Fruit fly (Drosophila melanogaster): ENCODE data around the gene smg.

smg gene

DNA sequence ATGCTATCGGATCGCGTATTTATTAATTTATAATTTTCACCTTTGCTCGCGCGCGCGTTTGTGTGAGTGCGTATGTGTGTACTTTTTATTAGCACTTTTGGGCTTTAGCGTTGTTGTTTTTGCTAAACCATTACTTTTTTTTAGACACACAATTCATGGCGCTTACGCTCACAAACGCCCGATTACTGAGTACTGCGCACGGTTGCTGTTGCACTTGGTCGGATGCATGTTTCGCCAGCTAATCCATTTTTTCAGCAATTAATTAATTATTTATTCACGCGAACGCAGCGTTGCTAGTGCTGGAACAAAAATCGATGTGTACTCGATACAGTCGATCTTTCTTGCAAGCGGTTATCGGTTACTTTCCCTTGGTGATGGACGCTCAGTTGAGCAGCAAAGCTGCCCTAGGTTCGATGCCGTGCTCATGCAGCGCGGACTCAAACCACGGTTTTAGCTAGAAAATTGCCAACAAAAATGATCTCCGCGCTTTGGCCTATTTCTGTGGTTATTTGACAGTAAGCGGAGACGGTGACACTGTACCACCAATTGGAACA lies at the start of gene smg, which contains the start of gene CG5087:
smg (minus strand) TSS at position 304 of the 554 bp plus-strand sequence.
CG5087 (plus strand) TSS at position 499 of the 554 bp plus-strand sequence.
- TF ChIP-seq Hr83 (GFP tag; optimal IDR thresholded peaks at IDR 0.05; ENCODE audit: poor library complexity, severe bottlenecking) (peak; percentile 37), Myc (optimal IDR thresholded peaks at IDR 0.05) (peak; percentile 74), Rel (GFP tag; optimal IDR thresholded peaks at IDR 0.05) (no peak), Rel (tag; optimal IDR thresholded peaks at IDR 0.05) (peak; percentile 66), dsf (GFP tag; optimal IDR thresholded peaks at IDR 0.05; ENCODE audit: borderline replicate concordance) (no peak), GATAd (GFP tag; optimal IDR thresholded peaks at IDR 0.05) (no peak), rgr (GFP tag; optimal IDR thresholded peaks at IDR 0.05) (peak; percentile 31), HLH106 (tag; optimal IDR thresholded peaks at IDR 0.05) (peak; percentile 3), lola (GFP tag; optimal IDR thresholded peaks at IDR 0.05) (no peak), Hr78 (GFP tag; optimal IDR thresholded peaks at IDR 0.05) (no peak), dl (GFP tag; optimal IDR thresholded peaks at IDR 0.05; ENCODE audit: insufficient read depth in 1 of 2, partially characterized antibody in 2 of 2) (peak in 1 of 2 experiments; percentile 9), foxo (GFP tag; optimal IDR thresholded peaks at IDR 0.05) (peak in 1 of 2 experiments; percentile 19), h (GFP tag; optimal IDR thresholded peaks at IDR 0.05) (peak; percentile 5), Vsx2 (GFP tag; optimal IDR thresholded peaks at IDR 0.05; ENCODE audit: partially characterized antibody) (no peak), CG9705 (GFP tag; optimal IDR thresholded peaks at IDR 0.05) (no peak), CrebA (GFP tag; optimal IDR thresholded peaks at IDR 0.05; ENCODE audit: borderline replicate concordance) (no peak)

DNA sequence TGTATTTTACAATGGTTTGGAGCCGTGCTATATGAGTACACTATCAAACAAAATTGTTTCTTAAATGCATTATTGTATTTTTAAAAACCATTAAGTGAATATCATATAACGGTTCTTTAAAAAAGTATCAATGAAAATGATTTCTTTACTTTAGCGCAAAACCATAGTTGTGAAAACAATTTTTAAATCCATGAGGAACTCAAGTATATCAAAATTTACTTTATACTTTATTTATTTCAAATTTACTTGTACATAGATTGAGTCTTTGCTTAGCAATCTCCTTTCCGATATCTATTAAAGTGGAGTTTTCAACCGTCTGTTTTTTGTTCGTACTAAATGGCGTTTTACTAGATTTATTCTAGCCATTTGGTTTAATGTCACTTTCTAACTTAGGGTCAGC lies 49.3 kb upstream of the smg start, which contains the start of gene Argk2:
Argk2 (plus strand) TSS at position 378 of the 400 bp plus-strand sequence.
- TF ChIP-seq Myc (optimal IDR thresholded peaks at IDR 0.05) (peak; percentile 82), HLH106 (tag; optimal IDR thresholded peaks at IDR 0.05) (peak; percentile 28), dl (GFP tag; optimal IDR thresholded peaks at IDR 0.05; ENCODE audit: insufficient read depth in 1 of 2, partially characterized antibody in 2 of 2) (no peak)

DNA sequence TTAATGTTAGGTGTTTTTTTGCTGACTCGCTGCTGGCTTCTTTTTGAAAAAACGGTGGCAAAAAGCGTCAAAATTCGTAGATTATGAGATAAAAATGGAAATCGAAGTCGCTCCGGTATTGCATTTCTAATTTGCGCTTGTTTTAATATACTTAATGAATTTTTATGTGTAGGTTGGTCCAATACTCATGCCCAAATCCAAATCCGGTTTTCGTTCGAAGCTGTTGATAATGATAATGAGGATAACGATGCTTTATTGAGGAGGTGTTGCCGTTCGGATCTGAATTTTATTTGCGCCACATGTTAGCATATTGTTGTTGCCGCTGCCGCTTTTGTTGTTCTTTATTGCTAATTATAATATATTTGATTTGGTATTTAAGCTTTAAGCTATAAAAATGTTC lies 48.5 kb upstream of the smg start:
- TF ChIP-seq Dif (GFP tag; optimal IDR thresholded peaks at IDR 0.05; ENCODE audit: partially characterized antibody) (no peak), Abd-B (GFP tag; optimal IDR thresholded peaks at IDR 0.05) (no peak), h (GFP tag; optimal IDR thresholded peaks at IDR 0.05) (no peak), CG9705 (GFP tag; optimal IDR thresholded peaks at IDR 0.05) (no peak), Mio (GFP tag; optimal IDR thresholded peaks at IDR 0.05) (no peak), Hr83 (GFP tag; optimal IDR thresholded peaks at IDR 0.05; ENCODE audit: poor library complexity, severe bottlenecking) (no peak), Hnf4 (GFP tag; optimal IDR thresholded peaks at IDR 0.05) (no peak)

dm6 chr3L:9045318-9045717 lies 47.5 kb upstream of the smg start:
- TF ChIP-seq rgr (GFP tag; optimal IDR thresholded peaks at IDR 0.05) (peak; percentile 69), GATAd (GFP tag; optimal IDR thresholded peaks at IDR 0.05) (no peak), Jra (GFP tag; optimal IDR thresholded peaks at IDR 0.05) (peak; percentile 54), h (GFP tag; optimal IDR thresholded peaks at IDR 0.05) (peak; percentile 88), dsf (GFP tag; optimal IDR thresholded peaks at IDR 0.05; ENCODE audit: borderline replicate concordance) (no peak), dmrt93B (GFP tag; optimal IDR thresholded peaks at IDR 0.05) (peak; percentile 59), Vsx2 (GFP tag; optimal IDR thresholded peaks at IDR 0.05; ENCODE audit: partially characterized antibody) (no peak), dl (GFP tag; optimal IDR thresholded peaks at IDR 0.05; ENCODE audit: insufficient read depth in 1 of 2, partially characterized antibody in 2 of 2) (no peak), Mio (GFP tag; optimal IDR thresholded peaks at IDR 0.05) (no peak), Dif (GFP tag; optimal IDR thresholded peaks at IDR 0.05; ENCODE audit: partially characterized antibody) (no peak), br (GFP tag; optimal IDR thresholded peaks at IDR 0.05) (peak; percentile 79), OdsH (GFP tag; optimal IDR thresholded peaks at IDR 0.05) (peak; percentile 81), sv (GFP tag; optimal IDR thresholded peaks at IDR 0.05) (no peak), Hr83 (GFP tag; optimal IDR thresholded peaks at IDR 0.05; ENCODE audit: poor library complexity, severe bottlenecking) (no peak), Myc (optimal IDR thresholded peaks at IDR 0.05) (no peak), Hr78 (GFP tag; optimal IDR thresholded peaks at IDR 0.05) (no peak), brk (GFP tag; optimal IDR thresholded peaks at IDR 0.05) (peak; percentile 48), CrebA (GFP tag; optimal IDR thresholded peaks at IDR 0.05; ENCODE audit: borderline replicate concordance) (no peak), Sp1 (GFP tag; optimal IDR thresholded peaks at IDR 0.05) (peak; percentile 64), woc (GFP tag; optimal IDR thresholded peaks at IDR 0.05) (peak; percentile 69), ey (GFP tag; optimal IDR thresholded peaks at IDR 0.05) (peak; percentile 78), psq (GFP tag; optimal IDR thresholded peaks at IDR 0.05) (peak; percentile 64), CG9705 (GFP tag; optimal IDR thresholded peaks at IDR 0.05) (peak; percentile 44), N (GFP tag; optimal IDR thresholded peaks at IDR 0.05) (no peak), usp (GFP tag; optimal IDR thresholded peaks at IDR 0.05) (no peak), Dfd (GFP tag; optimal IDR thresholded peaks at IDR 0.05) (no peak), HLH106 (tag; optimal IDR thresholded peaks at IDR 0.05) (peak; percentile 79), lola (GFP tag; optimal IDR thresholded peaks at IDR 0.05) (no peak), Hnf4 (GFP tag; optimal IDR thresholded peaks at IDR 0.05) (peak; percentile 63), fru (GFP tag; optimal IDR thresholded peaks at IDR 0.05) (peak; percentile 88), tai (GFP tag; optimal IDR thresholded peaks at IDR 0.05) (no peak), Abd-B (GFP tag; optimal IDR thresholded peaks at IDR 0.05) (no peak), CG32264 (GFP tag; optimal IDR thresholded peaks at IDR 0.05) (peak; percentile 71), jim (GFP tag; optimal IDR thresholded peaks at IDR 0.05) (no peak), pan (optimal IDR thresholded peaks at IDR 0.05) (no peak), Rel (GFP tag; optimal IDR thresholded peaks at IDR 0.05) (no peak), Rel (tag; optimal IDR thresholded peaks at IDR 0.05) (peak; percentile 5), foxo (GFP tag; optimal IDR thresholded peaks at IDR 0.05) (peak in 1 of 2 experiments; percentile 85), sage (GFP tag; optimal IDR thresholded peaks at IDR 0.05) (peak; percentile 41)
